Worm (Caenorhabditis elegans) whole organism, young adult: Measurements from ENCODE around the gene rme-2.

Source experiments
- D2030.7 ChIP-seq: fragments of 200-800 bp; sonication (Bioruptor generic); IDR thresholded peaks from 2 replicates; pipeline ENCODE4 v1.3.6; 2022; ENCODE audit warnings: missing genetic modification reagents, missing genetic modification characterization, missing compliant biosample characterization
- ama-1 ChIP-seq, 3 experiments: fragments of 150-350 bp in 1 of 3; sonication (generic microtip) in 2 of 3; optimal IDR thresholded peaks; 2 replicates each; lab custom pipeline; 2014 to 2018; ENCODE audit warnings: missing biosample characterization in 2 of 3, missing genetic modification characterization in 2 of 3, missing genetic modification reagents in 2 of 3
- ceh-58 ChIP-seq: fragments of 200-800 bp; sonication (Bioruptor generic); IDR thresholded peaks from 2 replicates; pipeline ENCODE4 v1.3.6; 2022; ENCODE audit warnings: missing genetic modification characterization, missing compliant biosample characterization
- ceh-79 ChIP-seq: sonication (generic microtip); optimal IDR thresholded peaks from 2 replicates; lab custom pipeline; 2017; ENCODE audit warnings: mild to moderate bottlenecking, missing genetic modification characterization, missing compliant biosample characterization
- egl-18 ChIP-seq: fragments of 200-800 bp; sonication (Bioruptor generic); IDR thresholded peaks from 2 replicates; pipeline ENCODE4 v1.3.6; 2022; ENCODE audit warnings: missing genetic modification reagents, missing genetic modification characterization, missing compliant biosample characterization
- ets-4 ChIP-seq: fragments of 200-800 bp; sonication (Bioruptor generic); optimal IDR thresholded peaks from 2 replicates; lab custom pipeline; 2018; ENCODE audit warnings: mild to moderate bottlenecking, missing genetic modification characterization, missing compliant biosample characterization
- gei-17 ChIP-seq: fragments of 200-800 bp; sonication (Bioruptor generic); optimal IDR thresholded peaks from 2 replicates; lab custom pipeline; 2018; ENCODE audit warnings: mild to moderate bottlenecking, missing genetic modification characterization, missing compliant biosample characterization
- lin-35 ChIP-seq, 3 experiments: fragments of 150-350 bp in 2 of 3; sonication (generic microtip) in 1 of 3; optimal IDR thresholded peaks; 2 replicates each; lab custom pipeline; 2014 to 2018; ENCODE audit warnings: missing biosample characterization in 3 of 3, missing genetic modification characterization in 3 of 3, missing genetic modification reagents in 3 of 3
- snpc-4 ChIP-seq, 5 experiments: fragments of 150-350 bp in 1 of 5; sonication (generic microtip) in 4 of 5; optimal IDR thresholded peaks; 2 replicates each; lab custom pipeline; 2014 to 2018; ENCODE audit warnings: missing genetic modification characterization in 5 of 5, missing biosample characterization in 3 of 5, antibody characterized with exemption in 2 of 5, mild to moderate bottlenecking in 2 of 5, missing compliant biosample characterization in 2 of 5, missing genotype in 2 of 5, moderate library complexity in 2 of 5, missing genetic modification reagents in 1 of 5
- ztf-22 ChIP-seq: fragments of 200-800 bp; sonication (Bioruptor generic); optimal IDR thresholded peaks from 2 replicates; lab custom pipeline; 2018; ENCODE audit warnings: mild to moderate bottlenecking, missing genetic modification characterization, moderate library complexity, missing compliant biosample characterization

ce11 chrIV:5452667-5453066, 17.2 kb upstream of the rme-2 start, which contains the start of gene Y4C6A.4:
- TF ChIP-seq ets-4 = no peak
- no peak for TF ChIP-seq ceh-58 (GFP tag; lab: Robert Waterston, UW)
- no peak for TF ChIP-seq ceh-79 (tag; lab: Kevin White, UChicago)
- TF ChIP-seq egl-18 = no peak
- no peak for TF ChIP-seq ztf-22 (GFP tag; lab: Kevin White, UChicago)
- no peak for TF ChIP-seq D2030.7 (GFP tag; lab: Robert Waterston, UW)
- no peak for TF ChIP-seq ama-1 (optimal IDR thresholded peaks at IDR 0.05; lab: Kevin White, UChicago)
- TF ChIP-seq ama-1 (GFP tag; optimal IDR thresholded peaks at IDR 0.05; lab: Kevin White, UChicago) = no peak
- TF ChIP-seq gei-17 (GFP tag; lab: Kevin White, UChicago) = no peak
- TF ChIP-seq snpc-4 (GFP tag; optimal IDR thresholded peaks at IDR 0.05; lab: Kevin White, UChicago) = no peak
- TF ChIP-seq snpc-4 (tag; optimal IDR thresholded peaks at IDR 0.05; lab: Kevin White, UChicago) = no peak
- no peak for TF ChIP-seq lin-35 (GFP tag; optimal IDR thresholded peaks at IDR 0.05; lab: Kevin White, UChicago)
